Worm (Caenorhabditis elegans): Measurements from ENCODE around the gene F45E1.1.

ce11 chrX:8015889-8016288 is 12.4 kb downstream of the F45E1.1 start:
- no peak for TF ChIP-seq elt-3 (tag; optimal IDR thresholded peaks at IDR 0.05)
- TF ChIP-seq nhr-237 (tag; optimal IDR thresholded peaks at IDR 0.05) = no peak
- no peak for TF ChIP-seq elt-1 (tag; optimal IDR thresholded peaks at IDR 0.05; ENCODE audit: borderline replicate concordance, insufficient read depth)
- no peak for TF ChIP-seq snpc-4 (tag; optimal IDR thresholded peaks at IDR 0.05)
- no peak for TF ChIP-seq sptf-1 (tag; optimal IDR thresholded peaks at IDR 0.05)
- no peak for TF ChIP-seq unc-39 (tag; optimal IDR thresholded peaks at IDR 0.05)
- no peak for TF ChIP-seq ces-1 (GFP tag; optimal IDR thresholded peaks at IDR 0.05)
- no peak for TF ChIP-seq pha-4 (tag; optimal IDR thresholded peaks at IDR 0.05)
- TF ChIP-seq ham-2 (GFP tag; optimal IDR thresholded peaks at IDR 0.05) = no peak
- TF ChIP-seq nhr-28 (tag; optimal IDR thresholded peaks at IDR 0.05) = no peak
- TF ChIP-seq ztf-11 (tag; optimal IDR thresholded peaks at IDR 0.05) = no peak
- TF ChIP-seq unc-62 (GFP tag; optimal IDR thresholded peaks at IDR 0.05) = no peak
- TF ChIP-seq nhr-12 (tag; optimal IDR thresholded peaks at IDR 0.05) = no peak
- no peak for TF ChIP-seq cnd-1 (tag; optimal IDR thresholded peaks at IDR 0.05)

Measured in whole organism, mixed stage, embryonic.